Worm (Caenorhabditis elegans) whole organism, young adult: ENCODE data around the gene F21C10.4.

Source experiments
- B0019.2 ChIP-seq: fragments of 200-800 bp; sonication (Bioruptor generic); conservative IDR thresholded peaks from 2 replicates; pipeline ENCODE4 v1.3.6; 2022; ENCODE audit warnings: missing genetic modification reagents, missing genetic modification characterization, missing compliant biosample characterization
- D2030.7 ChIP-seq: fragments of 200-800 bp; sonication (Bioruptor generic); IDR thresholded peaks from 2 replicates; pipeline ENCODE4 v1.3.6; 2022; ENCODE audit warnings: missing genetic modification reagents, missing genetic modification characterization, missing compliant biosample characterization
- F10E7.11 ChIP-seq: sonication (generic microtip); optimal IDR thresholded peaks from 2 replicates; lab custom pipeline; 2017; ENCODE audit warnings: mild to moderate bottlenecking, missing genetic modification characterization, moderate library complexity, missing compliant biosample characterization
- F33H1.4 ChIP-seq: fragments of 200-800 bp; sonication (Bioruptor generic); IDR thresholded peaks from 2 replicates; pipeline ENCODE4 v1.3.6; 2022; ENCODE audit warnings: missing genetic modification reagents, missing genetic modification characterization, missing compliant biosample characterization
- F37B4.10 ChIP-seq: fragments of 200-800 bp; sonication (Bioruptor generic); IDR thresholded peaks from 2 replicates; pipeline ENCODE4 v1.3.6; 2022; ENCODE audit warnings: missing genetic modification characterization, missing compliant biosample characterization
- F39B2.1 ChIP-seq: fragments of 200-800 bp; sonication (Bioruptor generic); IDR thresholded peaks from 2 replicates; pipeline ENCODE4 v1.3.6; 2022; ENCODE audit warnings: missing genetic modification reagents, missing genetic modification characterization, missing compliant biosample characterization
- F49E8.2 ChIP-seq: sonication (generic microtip); optimal IDR thresholded peaks from 3 replicates; lab custom pipeline; 2017; ENCODE audit warnings: missing genetic modification characterization, mild to moderate bottlenecking, missing compliant biosample characterization, antibody characterized with exemption, moderate library complexity; ENCODE audit not compliant: insufficient read depth
- F52B5.7 ChIP-seq: sonication (generic microtip); optimal IDR thresholded peaks from 2 replicates; lab custom pipeline; 2016; ENCODE audit warnings: mild to moderate bottlenecking, missing genetic modification characterization, missing compliant biosample characterization
- T07F8.4 ChIP-seq: sonication (generic microtip); optimal IDR thresholded peaks from 2 replicates; lab custom pipeline; 2016; ENCODE audit warnings: mild to moderate bottlenecking, missing genetic modification characterization, moderate library complexity, missing compliant biosample characterization
- Y79H2A.3 ChIP-seq: fragments of 200-800 bp; sonication (Bioruptor generic); conservative IDR thresholded peaks from 2 replicates; pipeline ENCODE4 v1.3.6; 2022; ENCODE audit warnings: missing genetic modification reagents, missing genetic modification characterization, missing compliant biosample characterization
- attf-5 ChIP-seq: fragments of 200-800 bp; sonication (Bioruptor generic); optimal IDR thresholded peaks from 2 replicates; lab custom pipeline; 2018; ENCODE audit warnings: mild to moderate bottlenecking, missing genetic modification characterization, missing compliant biosample characterization
- bed-2 ChIP-seq: fragments of 200-800 bp; sonication (Bioruptor generic); IDR thresholded peaks from 2 replicates; pipeline ENCODE4 v1.3.6; 2022; ENCODE audit warnings: missing genetic modification reagents, missing genetic modification characterization, missing compliant biosample characterization
- ceh-27 ChIP-seq: fragments of 200-800 bp; sonication (Bioruptor generic); optimal IDR thresholded peaks from 2 replicates; lab custom pipeline; 2018; ENCODE audit warnings: mild to moderate bottlenecking, missing genetic modification characterization, moderate library complexity, missing compliant biosample characterization
- ceh-40 ChIP-seq: fragments of 200-800 bp; sonication (Bioruptor generic); IDR thresholded peaks from 2 replicates; pipeline ENCODE4 v1.3.6; 2022; ENCODE audit warnings: missing genetic modification characterization, missing compliant biosample characterization
- ceh-58 ChIP-seq: fragments of 200-800 bp; sonication (Bioruptor generic); IDR thresholded peaks from 2 replicates; pipeline ENCODE4 v1.3.6; 2022; ENCODE audit warnings: missing genetic modification characterization, missing compliant biosample characterization
- dox-1 ChIP-seq: fragments of 200-800 bp; sonication (Bioruptor generic); IDR thresholded peaks from 2 replicates; pipeline ENCODE4 v1.3.6; 2022; ENCODE audit warnings: missing genetic modification reagents, missing genetic modification characterization, missing compliant biosample characterization
- egl-18 ChIP-seq: fragments of 200-800 bp; sonication (Bioruptor generic); IDR thresholded peaks from 2 replicates; pipeline ENCODE4 v1.3.6; 2022; ENCODE audit warnings: missing genetic modification reagents, missing genetic modification characterization, missing compliant biosample characterization
- fkh-3 ChIP-seq: sonication (generic microtip); optimal IDR thresholded peaks from 2 replicates; lab custom pipeline; 2016; ENCODE audit warnings: mild to moderate bottlenecking, missing genetic modification characterization, missing compliant biosample characterization
- him-1 ChIP-seq: sonication (generic microtip); optimal IDR thresholded peaks from 2 replicates; lab custom pipeline; 2016; ENCODE audit warnings: missing genotype, missing genetic modification reagents, missing genetic modification characterization, missing compliant biosample characterization
- hmg-20 ChIP-seq: fragments of 200-800 bp; sonication (Bioruptor generic); IDR thresholded peaks from 2 replicates; pipeline ENCODE4 v1.3.6; 2022; ENCODE audit warnings: missing genetic modification reagents, missing genetic modification characterization, missing compliant biosample characterization
- lag-1 ChIP-seq: fragments of 200-800 bp; sonication (Bioruptor generic); IDR thresholded peaks from 2 replicates; pipeline ENCODE4 v1.3.6; 2022; ENCODE audit warnings: missing genetic modification reagents, missing genetic modification characterization, missing compliant biosample characterization
- let-526 ChIP-seq: fragments of 200-800 bp; sonication (Bioruptor generic); IDR thresholded peaks from 2 replicates; pipeline ENCODE4 v1.3.6; 2022; ENCODE audit warnings: missing genetic modification reagents, missing genetic modification characterization, missing compliant biosample characterization
- lin-40 ChIP-seq: sonication (generic microtip); optimal IDR thresholded peaks from 2 replicates; lab custom pipeline; 2016; ENCODE audit warnings: missing genetic modification characterization, mild to moderate bottlenecking, missing compliant biosample characterization, missing genotype, missing genetic modification reagents
- lsy-27 ChIP-seq: sonication (generic microtip); optimal IDR thresholded peaks from 2 replicates; lab custom pipeline; 2017; ENCODE audit warnings: missing genetic modification characterization, mild to moderate bottlenecking, missing compliant biosample characterization, antibody characterized with exemption, missing genotype, borderline replicate concordance; ENCODE audit not compliant: insufficient read depth
- madf-3 ChIP-seq: fragments of 200-800 bp; sonication (Bioruptor generic); IDR thresholded peaks from 2 replicates; pipeline ENCODE4 v1.3.6; 2022; ENCODE audit warnings: missing genetic modification reagents, missing genetic modification characterization, missing compliant biosample characterization
- madf-6 ChIP-seq: fragments of 200-800 bp; sonication (Bioruptor generic); IDR thresholded peaks from 2 replicates; pipeline ENCODE4 v1.3.6; 2022; ENCODE audit warnings: missing genetic modification reagents, missing genetic modification characterization, missing compliant biosample characterization
- nhr-27 ChIP-seq: fragments of 200-800 bp; sonication (Bioruptor generic); optimal IDR thresholded peaks from 2 replicates; lab custom pipeline; 2018; ENCODE audit warnings: mild to moderate bottlenecking, missing genetic modification characterization, moderate library complexity, missing compliant biosample characterization
- nhr-80 ChIP-seq: sonication (generic microtip); optimal IDR thresholded peaks from 2 replicates; lab custom pipeline; 2016; ENCODE audit warnings: missing genetic modification characterization, missing compliant biosample characterization
- rcor-1 ChIP-seq: fragments of 200-800 bp; sonication (Bioruptor generic); IDR thresholded peaks from 2 replicates; pipeline ENCODE4 v1.3.6; 2022; ENCODE audit warnings: missing genetic modification reagents, missing genetic modification characterization, missing compliant biosample characterization
- sdz-38 ChIP-seq: sonication (generic microtip); optimal IDR thresholded peaks from 2 replicates; lab custom pipeline; 2016; ENCODE audit warnings: missing genotype, missing genetic modification characterization, missing compliant biosample characterization
- snpc-1.1 ChIP-seq: sonication (generic microtip); optimal IDR thresholded peaks from 2 replicates; lab custom pipeline; 2017; ENCODE audit warnings: missing genetic modification characterization, mild to moderate bottlenecking, missing compliant biosample characterization, antibody characterized with exemption, moderate library complexity, missing genotype, missing genetic modification reagents; ENCODE audit not compliant: insufficient read depth
- tbp1 ChIP-seq: fragments of 200-800 bp; sonication (Bioruptor generic); optimal IDR thresholded peaks from 2 replicates; lab custom pipeline; 2018; ENCODE audit warnings: mild to moderate bottlenecking, missing genetic modification characterization, missing compliant biosample characterization
- unc-62 ChIP-seq: fragments of 150-350 bp; optimal IDR thresholded peaks from 2 replicates; lab custom pipeline; 2014; ENCODE audit warnings: missing biosample characterization, missing genetic modification reagents, missing genetic modification characterization
- zim-3 ChIP-seq: sonication (generic microtip); optimal IDR thresholded peaks from 2 replicates; lab custom pipeline; 2017; ENCODE audit warnings: mild to moderate bottlenecking, missing genetic modification characterization, moderate library complexity, missing compliant biosample characterization
- ztf-18 ChIP-seq: sonication (generic microtip); optimal IDR thresholded peaks from 2 replicates; lab custom pipeline; 2016; ENCODE audit warnings: missing genotype, mild to moderate bottlenecking, missing genetic modification characterization, missing compliant biosample characterization
- ztf-26 ChIP-seq: sonication (generic microtip); optimal IDR thresholded peaks from 2 replicates; lab custom pipeline; 2017; ENCODE audit warnings: missing genetic modification characterization, missing compliant biosample characterization

F21C10.4 gene

ce11 chrV:9163897-9164296 is 37.5 kb downstream of the F21C10.4 start:
- TF ChIP-seq F49E8.2 (tag; lab: Kevin White, UChicago) (no peak), F10E7.11 (no peak), sdz-38 (tag; lab: Kevin White, UChicago) (no peak), B0019.2 (GFP tag; lab: Robert Waterston, UW) (no peak), bed-2 (GFP tag; lab: Robert Waterston, UW) (no peak), F39B2.1 (no peak), lsy-27 (no peak), ztf-18 (tag; lab: Kevin White, UChicago) (no peak), hmg-20 (GFP tag; lab: Robert Waterston, UW) (no peak), madf-3 (GFP tag; lab: Robert Waterston, UW) (no peak), ceh-40 (GFP tag; lab: Robert Waterston, UW) (no peak), snpc-1.1 (tag; lab: Kevin White, UChicago) (no peak), tbp1 (GFP tag; lab: Kevin White, UChicago) (no peak), unc-62 (GFP tag; lab: Kevin White, UChicago) (no peak), let-526 (no peak), zim-3 (no peak), nhr-80 (no peak), egl-18 (GFP tag; lab: Robert Waterston, UW) (no peak)

- TF ChIP-seq ceh-27 (GFP tag; lab: Kevin White, UChicago) (no peak), B0019.2 (GFP tag; lab: Robert Waterston, UW) (no peak), lsy-27 (no peak), dox-1 (GFP tag; lab: Robert Waterston, UW) (no peak), madf-6 (no peak), madf-3 (GFP tag; lab: Robert Waterston, UW) (no peak), F52B5.7 (tag; lab: Kevin White, UChicago) (no peak), fkh-3 (tag; lab: Kevin White, UChicago) (no peak), nhr-27 (tag; lab: Kevin White, UChicago) (no peak), him-1 (tag; lab: Kevin White, UChicago) (no peak)
Measured at ce11 chrV:9165073-9165699, 38.8 kb downstream of the F21C10.4 start, which contains the start of gene col-10. TSS of gene col-10 (minus strand) at chrV:9165307.

- TF ChIP-seq attf-5 (GFP tag; lab: Kevin White, UChicago) (no peak), F37B4.10 (GFP tag; lab: Robert Waterston, UW) (no peak), F33H1.4 (GFP tag; lab: Robert Waterston, UW) (no peak), rcor-1 (GFP tag; lab: Robert Waterston, UW) (no peak), D2030.7 (GFP tag; lab: Robert Waterston, UW) (no peak), ztf-26 (no peak), T07F8.4 (no peak), lag-1 (GFP tag; lab: Robert Waterston, UW) (no peak), lin-40 (no peak), Y79H2A.3 (GFP tag; lab: Robert Waterston, UW) (no peak), ceh-58 (GFP tag; lab: Robert Waterston, UW) (no peak)
Measured at ce11 chrV:9166306-9166705, 39.9 kb downstream of the F21C10.4 start.
